Fruit fly (Drosophila melanogaster): ENCODE measurements around the gene Rab11.

The Rab11 gene

dm6 chr3R:21073141-21073540, 38.1 kb upstream of the Rab11 start, which contains the start of gene r-l (continued):
- TF ChIP-seq CG34224 (GFP tag; IDR thresholded peaks at IDR 0.05; ENCODE audit: partially characterized antibody) (no peak), eyg (GFP tag; optimal IDR thresholded peaks at IDR 0.05) (no peak), NC2α (GFP tag; optimal IDR thresholded peaks at IDR 0.05) (no peak), vfl (GFP tag; optimal IDR thresholded peaks at IDR 0.05) (no peak), fd3F (GFP tag; optimal IDR thresholded peaks at IDR 0.05) (no peak), CG10274 (GFP tag; optimal IDR thresholded peaks at IDR 0.05) (no peak), mirr (GFP tag; optimal IDR thresholded peaks at IDR 0.05) (no peak), zen2 (GFP tag; IDR thresholded peaks at IDR 0.05; ENCODE audit: partially characterized antibody) (no peak), pho (GFP tag; optimal IDR thresholded peaks at IDR 0.05) (no peak), CG12104 (GFP tag; optimal IDR thresholded peaks at IDR 0.05) (no peak), nerfin-2 (GFP tag; IDR thresholded peaks at IDR 0.05; ENCODE audit: partially characterized antibody) (no peak), CG11456 (GFP tag; IDR thresholded peaks at IDR 0.05) (no peak), CG8359 (GFP tag; optimal IDR thresholded peaks at IDR 0.05; ENCODE audit: borderline replicate concordance) (no peak), hkb (optimal IDR thresholded peaks at IDR 0.05) (no peak), hkb (GFP tag; IDR thresholded peaks at IDR 0.05) (no peak), CG30020 (tag; optimal IDR thresholded peaks at IDR 0.05) (no peak), CG4282 (GFP tag; optimal IDR thresholded peaks at IDR 0.05) (no peak), ttk (GFP tag; IDR thresholded peaks at IDR 0.05) (no peak), CG4424 (GFP tag; optimal IDR thresholded peaks at IDR 0.05) (no peak), Atf6 (GFP tag; IDR thresholded peaks at IDR 0.05) (no peak), cg (GFP tag; optimal IDR thresholded peaks at IDR 0.05) (no peak), Dek (tag; optimal IDR thresholded peaks at IDR 0.05) (peak; percentile 49), CG6854 (GFP tag; optimal IDR thresholded peaks at IDR 0.05) (no peak), MBD-R2 (GFP tag; IDR thresholded peaks at IDR 0.05) (peak; percentile 84), gro (GFP tag; optimal IDR thresholded peaks at IDR 0.05) (peak; percentile 47), CG13424 (tag; optimal IDR thresholded peaks at IDR 0.05) (no peak), CG12391 (tag; optimal IDR thresholded peaks at IDR 0.05) (peak; percentile 18), chinmo (GFP tag; IDR thresholded peaks at IDR 0.05; ENCODE audit: partially characterized antibody) (0 out of 4 replicates have a peak, but pooled peaks have one; percentile 65), fru (optimal IDR thresholded peaks at IDR 0.05) (no peak), CG17328 (GFP tag; IDR thresholded peaks at IDR 0.05) (no peak), lbe (GFP tag; optimal IDR thresholded peaks at IDR 0.05) (no peak), Ptx1 (GFP tag; IDR thresholded peaks at IDR 0.05) (no peak), zf30C (GFP tag; optimal IDR thresholded peaks at IDR 0.05) (no peak), fu2 (GFP tag; optimal IDR thresholded peaks at IDR 0.05) (no peak), H15 (GFP tag; IDR thresholded peaks at IDR 0.05) (no peak), CG31388 (GFP tag; optimal IDR thresholded peaks at IDR 0.05) (no peak), CG15269 (tag; optimal IDR thresholded peaks at IDR 0.05) (no peak), fd102C (GFP tag; optimal IDR thresholded peaks at IDR 0.05) (no peak), sima (GFP tag; optimal IDR thresholded peaks at IDR 0.05) (no peak), CG4360 (GFP tag; IDR thresholded peaks at IDR 0.05) (no peak), CG11398 (GFP tag; optimal IDR thresholded peaks at IDR 0.05) (no peak), crp (GFP tag; optimal IDR thresholded peaks at IDR 0.05) (no peak), CG42726 (GFP tag; IDR thresholded peaks at IDR 0.05; ENCODE audit: partially characterized antibody) (peak; percentile 61), Rfx (GFP tag; IDR thresholded peaks at IDR 0.05) (0 out of 2 replicates have a peak, but pooled peaks have one; percentile 15), gem (tag; optimal IDR thresholded peaks at IDR 0.05) (no peak), CG4707 (GFP tag; optimal IDR thresholded peaks at IDR 0.05) (no peak), CG10959 (GFP tag; IDR thresholded peaks at IDR 0.05) (no peak), maf-S (GFP tag; optimal IDR thresholded peaks at IDR 0.05) (peak; percentile 18), CG31224 (GFP tag; IDR thresholded peaks at IDR 0.05) (no peak), Dfd (GFP tag; optimal IDR thresholded peaks at IDR 0.05) (no peak), Hey (tag; optimal IDR thresholded peaks at IDR 0.05) (no peak), CG12744 (GFP tag; optimal IDR thresholded peaks at IDR 0.05) (no peak)

All from whole organism, embryonic.